Worm (Caenorhabditis elegans) whole organism, early embryonic: ENCODE results near the gene B0454.8.

Source experiments
- B0310.2 ChIP-seq: sonication (generic microtip); optimal IDR thresholded peaks from 2 replicates; lab custom pipeline; 2016; ENCODE audit warnings: mild to moderate bottlenecking, missing genetic modification characterization, missing compliant biosample characterization
- F13C5.2 ChIP-seq: sonication (generic microtip); optimal IDR thresholded peaks from 2 replicates; lab custom pipeline; 2017; ENCODE audit warnings: mild to moderate bottlenecking, missing genetic modification characterization, inconsistent platforms, missing compliant biosample characterization
- ama-1 ChIP-seq: fragments of 150-350 bp; optimal IDR thresholded peaks from 2 replicates; lab custom pipeline; 2014
- ets-7 ChIP-seq: sonication (generic microtip); optimal IDR thresholded peaks from 2 replicates; lab custom pipeline; 2016; ENCODE audit warnings: missing genotype, missing genetic modification characterization, missing compliant biosample characterization
- flt-1 ChIP-seq: fragments of 200-800 bp; sonication (Bioruptor generic); IDR thresholded peaks from 2 replicates; pipeline ENCODE4 v1.3.6; 2022; ENCODE audit warnings: missing genetic modification characterization, missing compliant biosample characterization
- hmbx-1 ChIP-seq: sonication (generic microtip); optimal IDR thresholded peaks from 2 replicates; lab custom pipeline; 2016; ENCODE audit warnings: mild to moderate bottlenecking, missing genetic modification characterization, missing compliant biosample characterization
- hnd-1 ChIP-seq: sonication (generic microtip); optimal IDR thresholded peaks from 2 replicates; lab custom pipeline; 2016; ENCODE audit warnings: missing genetic modification characterization, missing compliant biosample characterization
- pes-1 ChIP-seq: fragments of 200-800 bp; sonication (Bioruptor generic); IDR thresholded peaks from 2 replicates; pipeline ENCODE4 v1.3.6; 2022; ENCODE audit warnings: missing genetic modification reagents, missing genetic modification characterization, missing compliant biosample characterization
- sea-1 ChIP-seq: fragments of 200-800 bp; sonication (Bioruptor generic); conservative IDR thresholded peaks from 2 replicates; pipeline ENCODE4 v1.3.6; 2022; ENCODE audit warnings: missing genetic modification characterization, missing compliant biosample characterization
- tbx-11 ChIP-seq: fragments of 200-800 bp; sonication (Bioruptor generic); IDR thresholded peaks from 2 replicates; pipeline ENCODE4 v1.3.6; 2022; ENCODE audit warnings: missing genetic modification characterization, missing compliant biosample characterization
- tbx-37 ChIP-seq: fragments of 200-800 bp; sonication (Bioruptor generic); conservative IDR thresholded peaks from 2 replicates; pipeline ENCODE4 v1.3.6; 2022; ENCODE audit warnings: missing genetic modification reagents, missing genetic modification characterization, missing compliant biosample characterization

ce11 chrII:2997828-2998441 lies 45.3 kb downstream of the B0454.8 start:
- TF ChIP-seq ets-7 (tag; lab: Kevin White, UChicago) (no peak), pes-1 (GFP tag; lab: Robert Waterston, UW) (no peak), sea-1 (GFP tag; lab: Robert Waterston, UW) (no peak), ama-1 (lab: Kevin White, UChicago) (no peak), flt-1 (GFP tag; lab: Robert Waterston, UW) (no peak), hnd-1 (tag; lab: Kevin White, UChicago) (no peak), B0310.2 (tag; lab: Kevin White, UChicago) (no peak), hmbx-1 (no peak), tbx-37 (GFP tag; lab: Robert Waterston, UW) (no peak), F13C5.2 (no peak), tbx-11 (GFP tag; lab: Robert Waterston, UW) (no peak)
